Fruit fly (Drosophila melanogaster) whole organism, prepupa: ENCODE measurements around the gene sp3.

Source experiments
- Blimp-1 ChIP-seq: fragments of 200-800 bp; sonication (Bioruptor generic); optimal IDR thresholded peaks from 3 replicates; lab custom pipeline; 2017; ENCODE audit warnings: missing biosample characterization, missing genetic modification characterization, mild to moderate bottlenecking, moderate library complexity, missing genetic modification reagents
- CG11762 ChIP-seq: fragments of 200-800 bp; sonication (Bioruptor generic); optimal IDR thresholded peaks from 3 replicates; lab custom pipeline; 2016; ENCODE audit warnings: missing biosample characterization, missing genetic modification characterization; ENCODE audit not compliant: insufficient read depth
- CG11902 ChIP-seq: fragments of 200-800 bp; sonication (Bioruptor generic); optimal IDR thresholded peaks from 3 replicates; lab custom pipeline; 2016; ENCODE audit warnings: missing biosample characterization, missing genetic modification characterization
- CG1621 ChIP-seq: fragments of 200-800 bp; sonication (Bioruptor generic); optimal IDR thresholded peaks from 3 replicates; lab custom pipeline; 2018; ENCODE audit warnings: missing biosample characterization, mild to moderate bottlenecking, missing genetic modification characterization
- CG16779 ChIP-seq: fragments of 200-800 bp; sonication (Bioruptor generic); optimal IDR thresholded peaks from 3 replicates; lab custom pipeline; 2017; ENCODE audit warnings: missing biosample characterization, mild to moderate bottlenecking, missing genetic modification characterization
- CG34406 ChIP-seq: fragments of 200-800 bp; sonication (Bioruptor generic); optimal IDR thresholded peaks from 3 replicates; lab custom pipeline; 2016; ENCODE audit warnings: missing biosample characterization, missing genetic modification characterization
- CG6163 ChIP-seq: fragments of 200-800 bp; sonication (Bioruptor generic); IDR thresholded peaks from 3 replicates; pipeline ENCODE4 v1.3.6; 2022; ENCODE audit warnings: missing biosample characterization, missing genetic modification characterization
- CG6276 ChIP-seq: fragments of 200-800 bp; sonication (Bioruptor generic); optimal IDR thresholded peaks from 2 replicates; lab custom pipeline; 2017; ENCODE audit warnings: missing biosample characterization, mild to moderate bottlenecking, missing genetic modification characterization
- CG6808 ChIP-seq: fragments of 200-800 bp; sonication (Bioruptor generic); optimal IDR thresholded peaks from 3 replicates; lab custom pipeline; 2017; ENCODE audit warnings: missing biosample characterization, missing genetic modification characterization, mild to moderate bottlenecking, moderate library complexity, missing genetic modification reagents
- CG6854 ChIP-seq: fragments of 200-800 bp; sonication (Bioruptor generic); optimal IDR thresholded peaks from 2 replicates; lab custom pipeline; 2017; ENCODE audit warnings: missing biosample characterization, mild to moderate bottlenecking, missing genetic modification characterization
- CG7368 ChIP-seq: fragments of 200-800 bp; sonication (Bioruptor generic); optimal IDR thresholded peaks from 3 replicates; lab custom pipeline; 2016; ENCODE audit warnings: missing biosample characterization, missing genetic modification characterization
- CG8319 ChIP-seq: fragments of 200-800 bp; sonication (Bioruptor generic); optimal IDR thresholded peaks from 3 replicates; lab custom pipeline; 2016; ENCODE audit warnings: missing biosample characterization, missing genetic modification characterization
- Eip78C ChIP-seq: fragments of 200-800 bp; sonication (Bioruptor generic); peaks from one replicate; lab custom pipeline; 2016; ENCODE audit warnings: missing biosample characterization, missing genetic modification characterization
- Ets21C ChIP-seq: fragments of 200-800 bp; sonication (Bioruptor generic); optimal IDR thresholded peaks from 3 replicates; lab custom pipeline; 2016; ENCODE audit warnings: missing biosample characterization, missing genetic modification characterization
- Ets96B ChIP-seq: fragments of 200-800 bp; optimal IDR thresholded peaks from 2 replicates; lab custom pipeline; 2019; ENCODE audit warnings: missing biosample characterization, mild to moderate bottlenecking, missing genetic modification characterization, moderate library complexity
- Gug ChIP-seq: fragments of 200-800 bp; sonication (Bioruptor generic); IDR thresholded peaks from 2 replicates; pipeline ENCODE4 v1.3.6; 2022; ENCODE audit warnings: missing biosample characterization, missing genetic modification characterization
- Hr38 ChIP-seq: sonication (Bioruptor generic); optimal IDR thresholded peaks from 2 replicates; lab custom pipeline; 2016; ENCODE audit warnings: missing biosample characterization, missing genetic modification characterization
- Hr39 ChIP-seq: fragments of 200-800 bp; sonication (Bioruptor generic); optimal IDR thresholded peaks from 2 replicates; lab custom pipeline; 2016; ENCODE audit warnings: missing biosample characterization, missing genetic modification characterization
- Hr4 ChIP-seq: fragments of 200-800 bp; sonication (Bioruptor generic); optimal IDR thresholded peaks from 3 replicates; lab custom pipeline; 2016; ENCODE audit warnings: missing biosample characterization, missing genetic modification characterization
- Smox ChIP-seq: fragments of 200-800 bp; sonication (Bioruptor generic); optimal IDR thresholded peaks from 3 replicates; lab custom pipeline; 2016; ENCODE audit warnings: missing biosample characterization, missing genetic modification characterization
- Sox102F ChIP-seq: fragments of 200-800 bp; sonication (Bioruptor generic); optimal IDR thresholded peaks from 2 replicates; lab custom pipeline; 2016; ENCODE audit warnings: missing biosample characterization, mild to moderate bottlenecking, missing genetic modification characterization
- acj6 ChIP-seq: fragments of 200-800 bp; sonication (Bioruptor generic); optimal IDR thresholded peaks from 3 replicates; lab custom pipeline; 2016; ENCODE audit warnings: missing biosample characterization, missing genetic modification characterization
- dsx ChIP-seq: fragments of 200-800 bp; optimal IDR thresholded peaks from 3 replicates; lab custom pipeline; 2019; ENCODE audit warnings: missing biosample characterization, mild to moderate bottlenecking, missing genetic modification characterization, moderate library complexity; ENCODE audit not compliant: poor library complexity, severe bottlenecking
- eg ChIP-seq: fragments of 200-800 bp; sonication (Bioruptor generic); IDR thresholded peaks from 3 replicates; pipeline ENCODE4 v1.3.6; 2022; ENCODE audit warnings: missing biosample characterization, missing genetic modification characterization
- fd59A ChIP-seq: fragments of 200-800 bp; sonication (Bioruptor generic); optimal IDR thresholded peaks from 2 replicates; lab custom pipeline; 2017; ENCODE audit warnings: missing biosample characterization, mild to moderate bottlenecking, missing genetic modification characterization, missing genetic modification reagents
- fd85E ChIP-seq: fragments of 200-800 bp; sonication (Bioruptor generic); optimal IDR thresholded peaks from 3 replicates; lab custom pipeline; 2016; ENCODE audit warnings: missing biosample characterization, missing genetic modification characterization
- fkh ChIP-seq: fragments of 200-800 bp; sonication (Bioruptor generic); optimal IDR thresholded peaks from 3 replicates; lab custom pipeline; 2017; ENCODE audit warnings: missing biosample characterization, mild to moderate bottlenecking, missing genetic modification characterization, moderate library complexity
- net ChIP-seq: fragments of 200-800 bp; sonication (Bioruptor generic); optimal IDR thresholded peaks from 3 replicates; lab custom pipeline; 2016; ENCODE audit warnings: missing biosample characterization, missing genetic modification characterization
- pdm3 ChIP-seq: fragments of 200-800 bp; sonication (Bioruptor generic); optimal IDR thresholded peaks from 3 replicates; lab custom pipeline; 2016; ENCODE audit warnings: missing biosample characterization, missing genetic modification characterization
- spab ChIP-seq: fragments of 200-800 bp; sonication (Bioruptor generic); optimal IDR thresholded peaks from 2 replicates; lab custom pipeline; 2017; ENCODE audit warnings: missing biosample characterization, mild to moderate bottlenecking, missing genetic modification characterization, missing genetic modification reagents
- svp ChIP-seq: fragments of 200-800 bp; sonication (Bioruptor generic); peaks from one replicate; lab custom pipeline; 2016; ENCODE audit warnings: missing biosample characterization, missing genetic modification characterization

Gene sp3

dm6 chr3R:21520183-21520582, 545 bp upstream of the sp3 start (continued):
- peak; percentile 90 for TF ChIP-seq CG11902 (GFP tag; lab: Kevin White, UChicago)
- TF ChIP-seq pdm3 = peak; percentile 94
- TF ChIP-seq fkh (GFP tag; lab: Kevin White, UChicago) = peak; percentile 91
- no peak for TF ChIP-seq CG6276 (GFP tag; lab: Kevin White, UChicago)
- TF ChIP-seq svp (GFP tag; lab: Kevin White, UChicago) = peak; percentile 92
- TF ChIP-seq Hr38 = peak; percentile 13
- TF ChIP-seq Blimp-1 (GFP tag; lab: Kevin White, UChicago) = peak; percentile 80
- peak; percentile 85 for TF ChIP-seq CG1621 (tag; lab: Kevin White, UChicago)

dm6 chr3R:21521780-21522179, 1.1 kb downstream of the sp3 start:
- TF ChIP-seq Sox102F (GFP tag; lab: Kevin White, UChicago) (no peak), Smox (GFP tag; lab: Kevin White, UChicago) (no peak), Blimp-1 (GFP tag; lab: Kevin White, UChicago) (no peak), CG6808 (GFP tag; lab: Kevin White, UChicago) (no peak), Ets21C (no peak), net (no peak), CG6854 (GFP tag; lab: Kevin White, UChicago) (no peak), eg (GFP tag; lab: Robert Waterston, UW) (no peak)
- TF ChIP-seq, all 60 proteins: peak for 0

- TF ChIP-seq Smox (GFP tag; lab: Kevin White, UChicago) (no peak), pdm3 (no peak), CG6163 (GFP tag; lab: Robert Waterston, UW) (no peak), CG8319 (GFP tag; lab: Kevin White, UChicago) (no peak), CG16779 (tag; lab: Kevin White, UChicago) (no peak)
Observed at dm6 chr3R:21524574-21524973, 3.8 kb downstream of the sp3 start.

DNA sequence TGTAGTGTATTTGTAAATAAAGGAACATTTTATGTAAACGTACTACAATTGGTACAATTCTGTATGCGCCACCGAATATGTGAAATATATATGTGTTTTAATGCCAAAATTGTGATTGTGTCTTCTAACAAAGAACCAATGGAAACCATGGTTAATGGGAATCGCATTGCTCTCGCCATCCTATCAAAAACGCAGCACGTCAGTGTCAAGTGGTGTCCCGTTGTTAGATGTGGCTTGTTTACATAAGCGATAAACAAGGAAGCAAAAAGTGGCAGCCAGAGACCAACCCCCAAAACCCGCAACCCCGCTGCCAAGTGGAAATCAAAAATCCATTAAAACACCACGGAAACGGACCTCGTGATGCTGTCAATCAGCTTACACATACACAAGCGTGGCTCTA, 7.8 kb downstream of the sp3 start:
- no peak for TF ChIP-seq spab (GFP tag; lab: Kevin White, UChicago)

DNA sequence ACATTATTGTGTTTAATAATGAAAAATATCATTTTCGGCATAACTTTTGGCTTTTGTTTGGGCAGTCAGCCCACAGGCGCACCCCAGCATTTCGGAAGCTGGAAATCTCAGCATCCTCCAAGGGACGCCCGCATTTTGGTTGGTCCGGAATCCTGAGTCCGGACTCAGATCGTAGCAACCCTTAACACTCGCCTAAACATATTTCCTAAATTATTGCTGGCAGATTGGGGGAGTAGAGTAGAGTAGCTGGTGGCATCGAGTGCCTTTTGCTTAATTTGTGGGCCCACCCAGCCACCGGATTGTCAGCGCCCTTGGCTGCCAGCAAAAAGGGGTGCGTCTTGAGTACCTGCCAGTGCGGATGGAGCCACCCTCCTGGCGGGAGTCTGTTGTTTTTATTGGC, 13.5 kb downstream of the sp3 start:
- TF ChIP-seq Gug (no peak), pdm3 (no peak), acj6 (GFP tag; lab: Kevin White, UChicago) (no peak), Ets96B (no peak), fd85E (GFP tag; lab: Kevin White, UChicago) (no peak), Hr39 (no peak), dsx (no peak)

DNA sequence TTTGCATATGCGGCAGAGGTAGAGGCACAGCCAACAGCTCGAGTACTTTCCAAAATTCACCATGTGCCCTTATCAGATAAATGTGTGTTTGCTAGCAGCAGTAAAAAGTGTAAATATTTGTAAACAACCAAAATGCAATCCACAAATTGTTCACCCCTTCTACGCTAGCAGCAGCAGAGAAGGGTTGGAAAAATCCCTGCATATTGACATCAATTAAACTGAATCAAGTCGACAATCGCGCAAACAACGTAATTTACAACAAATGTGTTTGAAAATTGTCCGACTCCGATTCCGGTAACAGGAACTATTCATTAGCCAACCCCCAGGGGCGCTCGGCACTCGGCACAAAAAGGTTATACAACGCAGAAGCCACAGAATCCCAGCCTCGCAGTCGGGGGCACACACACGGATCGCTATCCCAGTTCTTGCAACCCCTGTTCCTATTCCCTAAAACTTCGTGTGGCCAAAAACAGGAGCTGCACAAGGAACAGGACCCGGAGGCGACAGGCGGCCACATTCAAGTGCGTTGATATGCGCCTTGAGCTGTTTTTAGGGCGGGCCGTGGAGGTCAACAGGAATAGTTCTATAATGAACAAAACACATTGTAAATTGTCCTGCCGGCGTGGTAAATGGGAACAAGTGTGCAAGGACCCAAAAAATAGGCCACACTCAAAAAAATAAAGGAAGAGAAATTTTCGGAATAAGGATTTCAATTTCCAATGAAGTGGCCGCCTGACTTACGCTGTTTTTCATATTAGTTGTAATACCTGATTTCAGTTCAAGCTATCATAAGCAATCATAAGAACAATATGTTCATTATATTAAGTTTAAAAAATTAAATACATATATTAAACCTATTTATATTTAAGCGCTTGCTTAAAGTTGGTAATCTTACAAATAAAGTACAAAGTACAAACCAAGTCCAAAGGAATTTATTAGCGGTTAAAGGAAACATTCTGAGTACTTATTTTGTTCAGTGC, 14.3 kb downstream of the sp3 start:
- TF ChIP-seq svp (GFP tag; lab: Kevin White, UChicago) (peak; percentile 41), CG34406 (GFP tag; lab: Kevin White, UChicago) (no peak), Hr38 (no peak), fd59A (GFP tag; lab: Kevin White, UChicago) (no peak), CG7368 (GFP tag; lab: Kevin White, UChicago) (no peak), fkh (GFP tag; lab: Kevin White, UChicago) (peak; percentile 28), CG11762 (no peak), Ets96B (no peak), Hr4 (GFP tag; lab: Kevin White, UChicago) (no peak), Ets21C (no peak), Eip78C (GFP tag; lab: Kevin White, UChicago) (no peak)
